Worm (Caenorhabditis elegans) whole organism, early embryonic: ENCODE measurements around the gene twk-44.

Experiments
- B0310.2 ChIP-seq: sonication (generic microtip); optimal IDR thresholded peaks from 2 replicates; lab custom pipeline; 2016; ENCODE audit warnings: mild to moderate bottlenecking, missing genetic modification characterization, missing compliant biosample characterization
- F13C5.2 ChIP-seq: sonication (generic microtip); optimal IDR thresholded peaks from 2 replicates; lab custom pipeline; 2017; ENCODE audit warnings: mild to moderate bottlenecking, missing genetic modification characterization, inconsistent platforms, missing compliant biosample characterization
- aly-1 ChIP-seq: sonication (generic microtip); optimal IDR thresholded peaks from 2 replicates; lab custom pipeline; 2016; ENCODE audit warnings: missing genetic modification characterization, missing compliant biosample characterization
- ama-1 ChIP-seq: fragments of 150-350 bp; optimal IDR thresholded peaks from 2 replicates; lab custom pipeline; 2014
- ceh-13 ChIP-seq: fragments of 200-800 bp; sonication (Bioruptor generic); optimal IDR thresholded peaks from 2 replicates; lab custom pipeline; 2018; ENCODE audit warnings: mild to moderate bottlenecking, missing genetic modification characterization, missing compliant biosample characterization
- ceh-36 ChIP-seq: sonication (generic microtip); optimal IDR thresholded peaks from 2 replicates; lab custom pipeline; 2016; ENCODE audit warnings: missing genetic modification characterization, inconsistent platforms, missing compliant biosample characterization
- ets-7 ChIP-seq: sonication (generic microtip); optimal IDR thresholded peaks from 2 replicates; lab custom pipeline; 2016; ENCODE audit warnings: missing genotype, missing genetic modification characterization, missing compliant biosample characterization
- flt-1 ChIP-seq: fragments of 200-800 bp; sonication (Bioruptor generic); IDR thresholded peaks from 2 replicates; pipeline ENCODE4 v1.3.6; 2022; ENCODE audit warnings: missing genetic modification characterization, missing compliant biosample characterization
- hmbx-1 ChIP-seq: sonication (generic microtip); optimal IDR thresholded peaks from 2 replicates; lab custom pipeline; 2016; ENCODE audit warnings: mild to moderate bottlenecking, missing genetic modification characterization, missing compliant biosample characterization
- hmg-4 ChIP-seq: fragments of 200-800 bp; sonication (Bioruptor generic); optimal IDR thresholded peaks from 2 replicates; lab custom pipeline; 2018; ENCODE audit warnings: mild to moderate bottlenecking, missing genetic modification characterization, missing compliant biosample characterization
- hnd-1 ChIP-seq: sonication (generic microtip); optimal IDR thresholded peaks from 2 replicates; lab custom pipeline; 2016; ENCODE audit warnings: missing genetic modification characterization, missing compliant biosample characterization
- pes-1 ChIP-seq: fragments of 200-800 bp; sonication (Bioruptor generic); IDR thresholded peaks from 2 replicates; pipeline ENCODE4 v1.3.6; 2022; ENCODE audit warnings: missing genetic modification reagents, missing genetic modification characterization, missing compliant biosample characterization
- scrt-1 ChIP-seq: fragments of 200-800 bp; sonication (Bioruptor generic); IDR thresholded peaks from 2 replicates; pipeline ENCODE4 v1.3.6; 2022; ENCODE audit warnings: missing genetic modification characterization, missing compliant biosample characterization
- sea-1 ChIP-seq: fragments of 200-800 bp; sonication (Bioruptor generic); conservative IDR thresholded peaks from 2 replicates; pipeline ENCODE4 v1.3.6; 2022; ENCODE audit warnings: missing genetic modification characterization, missing compliant biosample characterization
- tbx-11 ChIP-seq: fragments of 200-800 bp; sonication (Bioruptor generic); IDR thresholded peaks from 2 replicates; pipeline ENCODE4 v1.3.6; 2022; ENCODE audit warnings: missing genetic modification characterization, missing compliant biosample characterization
- tbx-37 ChIP-seq: fragments of 200-800 bp; sonication (Bioruptor generic); conservative IDR thresholded peaks from 2 replicates; pipeline ENCODE4 v1.3.6; 2022; ENCODE audit warnings: missing genetic modification reagents, missing genetic modification characterization, missing compliant biosample characterization
- tra-4 ChIP-seq: sonication (generic microtip); optimal IDR thresholded peaks from 2 replicates; lab custom pipeline; 2017; ENCODE audit warnings: missing genetic modification characterization, missing compliant biosample characterization

The twk-44 gene

DNA sequence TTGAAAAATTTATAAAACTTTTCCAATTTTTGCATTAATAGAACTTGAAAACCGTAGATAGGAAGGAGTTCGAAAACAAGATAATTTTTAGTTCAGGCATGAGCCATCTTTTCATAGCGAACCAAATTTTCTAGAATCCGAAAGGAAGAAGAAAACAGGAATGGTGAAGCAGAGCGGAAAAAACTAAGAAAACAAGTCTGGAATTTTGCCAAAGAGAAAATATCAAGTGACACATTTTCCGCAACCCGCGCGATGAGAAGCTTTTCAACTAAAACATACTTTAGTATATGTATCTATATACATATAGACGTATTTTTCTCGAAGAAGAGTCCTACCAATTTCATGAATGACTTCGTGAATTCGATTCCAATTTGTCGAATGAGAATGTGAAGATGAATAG, 14.6 kb upstream of the twk-44 start:
- no peak for TF ChIP-seq scrt-1
- TF ChIP-seq hmg-4 = no peak
- TF ChIP-seq ceh-13 = no peak
- TF ChIP-seq pes-1 (GFP tag; lab: Robert Waterston, UW) = no peak
- no peak for TF ChIP-seq sea-1 (GFP tag; lab: Robert Waterston, UW)

DNA sequence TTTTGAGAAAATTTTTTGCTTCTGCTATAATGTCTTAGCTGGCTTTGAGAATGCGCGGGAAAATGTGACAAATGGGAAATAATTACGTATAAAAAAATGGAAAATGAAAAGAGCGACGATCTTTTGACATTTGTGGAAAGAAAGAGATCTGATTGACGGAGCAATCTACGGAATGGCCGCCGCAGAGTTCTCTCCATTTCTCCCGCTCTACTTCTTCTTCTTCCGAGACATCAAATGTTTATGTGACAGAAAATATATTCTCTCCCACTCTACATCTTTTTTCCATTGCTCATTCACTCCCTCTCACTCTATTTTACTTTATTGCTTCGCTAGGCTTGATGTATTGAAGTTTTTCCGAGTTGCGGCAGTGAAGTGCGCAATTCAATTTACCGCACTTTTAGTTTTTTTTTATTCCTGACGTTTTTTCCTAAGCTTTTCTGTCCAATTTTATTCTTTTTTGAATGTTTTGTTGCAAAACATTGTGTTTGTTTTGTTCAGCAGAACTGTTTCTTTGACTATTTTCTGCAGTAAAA, 13.6 kb upstream of the twk-44 start:
- TF ChIP-seq hmbx-1 (tag; lab: Kevin White, UChicago) (no peak), aly-1 (no peak), tra-4 (no peak), hmg-4 (no peak), pes-1 (GFP tag; lab: Robert Waterston, UW) (no peak), B0310.2 (tag; lab: Kevin White, UChicago) (no peak), tbx-37 (GFP tag; lab: Robert Waterston, UW) (no peak), ama-1 (lab: Kevin White, UChicago) (no peak), scrt-1 (no peak), sea-1 (GFP tag; lab: Robert Waterston, UW) (no peak), tbx-11 (GFP tag; lab: Robert Waterston, UW) (no peak), F13C5.2 (tag; lab: Kevin White, UChicago) (no peak), ceh-36 (tag; lab: Kevin White, UChicago) (no peak), ets-7 (no peak), hnd-1 (tag; lab: Kevin White, UChicago) (no peak), ceh-13 (no peak), flt-1 (GFP tag; lab: Robert Waterston, UW) (no peak)

DNA sequence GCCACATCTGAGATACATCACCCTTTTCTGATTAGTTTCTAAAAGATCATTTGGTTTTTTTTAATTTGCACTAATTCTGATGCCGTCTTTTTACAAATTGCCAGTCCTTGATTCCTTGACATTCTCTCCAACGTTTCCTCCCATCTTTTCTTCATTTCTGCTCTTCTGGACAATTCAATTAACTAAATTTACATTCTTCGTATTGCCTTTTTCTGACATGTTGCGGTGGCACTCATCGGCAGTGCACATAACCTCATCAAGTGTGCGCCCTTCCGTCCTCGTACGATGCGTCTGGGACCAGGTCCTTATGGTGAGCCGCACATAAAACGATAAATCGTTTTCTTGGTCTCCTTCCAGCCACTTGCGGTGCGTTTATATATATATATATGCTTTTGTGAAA, 12.1 kb upstream of the twk-44 start:
- TF ChIP-seq flt-1 (GFP tag; lab: Robert Waterston, UW) = no peak
- TF ChIP-seq B0310.2 (tag; lab: Kevin White, UChicago) = no peak
- no peak for TF ChIP-seq pes-1 (GFP tag; lab: Robert Waterston, UW)
- no peak for TF ChIP-seq hnd-1 (tag; lab: Kevin White, UChicago)
- TF ChIP-seq tra-4 = no peak
- no peak for TF ChIP-seq scrt-1
- TF ChIP-seq ceh-13 = no peak
- TF ChIP-seq F13C5.2 (tag; lab: Kevin White, UChicago) = no peak
- TF ChIP-seq tbx-37 (GFP tag; lab: Robert Waterston, UW) = no peak
- TF ChIP-seq hmbx-1 (tag; lab: Kevin White, UChicago) = no peak
- no peak for TF ChIP-seq sea-1 (GFP tag; lab: Robert Waterston, UW)
- TF ChIP-seq tbx-11 (GFP tag; lab: Robert Waterston, UW) = no peak

DNA sequence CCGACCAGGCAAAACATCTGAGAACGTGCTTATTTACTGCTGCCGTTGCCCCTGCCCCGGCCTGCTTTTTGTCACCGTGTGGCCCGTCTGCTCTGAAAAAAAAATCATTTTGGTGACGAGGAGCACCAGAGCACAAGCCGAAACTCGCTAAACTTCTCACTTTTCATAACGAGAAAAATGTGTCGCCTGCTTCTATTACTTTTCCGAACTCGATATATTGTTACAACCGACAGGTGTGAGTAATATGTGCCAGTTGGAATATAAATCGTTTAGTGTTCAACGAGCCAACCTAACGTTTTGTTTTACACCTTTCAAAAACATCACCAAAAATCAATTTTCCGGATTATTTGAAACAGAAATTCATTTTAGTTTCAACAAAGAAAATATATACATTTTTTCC, 10.8 kb upstream of the twk-44 start:
- TF ChIP-seq ceh-13 (no peak), F13C5.2 (tag; lab: Kevin White, UChicago) (no peak), ama-1 (lab: Kevin White, UChicago) (no peak), hmg-4 (no peak), ceh-36 (tag; lab: Kevin White, UChicago) (no peak), hmbx-1 (tag; lab: Kevin White, UChicago) (no peak), tra-4 (no peak), scrt-1 (no peak), ets-7 (no peak), aly-1 (no peak), pes-1 (GFP tag; lab: Robert Waterston, UW) (no peak), B0310.2 (tag; lab: Kevin White, UChicago) (no peak), sea-1 (GFP tag; lab: Robert Waterston, UW) (no peak), tbx-11 (GFP tag; lab: Robert Waterston, UW) (no peak), flt-1 (GFP tag; lab: Robert Waterston, UW) (no peak), hnd-1 (tag; lab: Kevin White, UChicago) (no peak)

DNA sequence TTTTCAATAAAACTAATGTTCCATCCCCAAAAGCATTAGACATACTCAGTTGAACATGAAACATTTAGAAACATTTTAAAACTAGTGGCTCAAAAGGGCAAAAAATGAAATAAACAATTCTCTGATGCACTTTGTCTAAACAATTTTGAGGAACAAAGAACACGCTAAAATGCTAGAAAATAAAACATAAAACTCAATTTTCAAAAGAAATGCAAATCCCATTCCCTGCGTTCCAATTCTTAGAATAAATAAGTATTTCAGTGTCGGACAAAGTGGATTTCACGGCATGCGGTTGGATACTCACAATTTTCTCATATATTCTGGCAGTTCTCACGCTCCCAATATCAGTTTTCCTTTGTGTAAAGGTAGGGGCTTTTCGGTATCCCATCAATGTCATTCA, 6.4 kb upstream of the twk-44 start:
- no peak for TF ChIP-seq B0310.2 (tag; lab: Kevin White, UChicago)
- TF ChIP-seq scrt-1 = no peak
- TF ChIP-seq aly-1 = no peak
- TF ChIP-seq pes-1 (GFP tag; lab: Robert Waterston, UW) = no peak
- TF ChIP-seq hmg-4 = no peak
- no peak for TF ChIP-seq ceh-36 (tag; lab: Kevin White, UChicago)
- TF ChIP-seq flt-1 (GFP tag; lab: Robert Waterston, UW) = no peak
- no peak for TF ChIP-seq F13C5.2 (tag; lab: Kevin White, UChicago)
- TF ChIP-seq tra-4 = no peak
- no peak for TF ChIP-seq sea-1 (GFP tag; lab: Robert Waterston, UW)
- no peak for TF ChIP-seq hnd-1 (tag; lab: Kevin White, UChicago)
- TF ChIP-seq hmbx-1 (tag; lab: Kevin White, UChicago) = no peak

DNA sequence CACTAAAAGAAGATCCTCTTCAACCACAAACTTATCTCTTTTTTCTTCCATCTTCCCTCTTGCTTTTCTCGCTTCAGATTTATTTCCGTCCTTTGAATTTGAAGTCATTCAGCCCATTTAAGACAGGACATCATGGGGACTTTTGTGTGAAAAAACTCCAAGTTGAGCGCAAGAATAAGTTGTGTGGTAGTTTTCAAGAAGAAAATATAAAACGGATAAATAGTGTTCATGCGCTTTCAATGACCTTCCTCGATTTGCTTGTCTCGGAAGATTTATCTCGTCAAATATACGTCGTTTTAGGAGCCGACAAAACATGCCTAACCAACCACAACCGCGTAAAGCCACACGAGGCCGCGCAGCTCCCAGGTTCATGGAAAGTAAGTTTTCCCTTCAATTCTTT, 5.2 kb upstream of the twk-44 start, which contains the start of gene sto-6:
sto-6 (plus strand) TSS at position 301 of the 400 bp plus-strand sequence.
- no peak for TF ChIP-seq F13C5.2 (tag; lab: Kevin White, UChicago)
- TF ChIP-seq ceh-13 = no peak
- no peak for TF ChIP-seq ceh-36 (tag; lab: Kevin White, UChicago)
- TF ChIP-seq flt-1 (GFP tag; lab: Robert Waterston, UW) = no peak
- no peak for TF ChIP-seq pes-1 (GFP tag; lab: Robert Waterston, UW)

DNA sequence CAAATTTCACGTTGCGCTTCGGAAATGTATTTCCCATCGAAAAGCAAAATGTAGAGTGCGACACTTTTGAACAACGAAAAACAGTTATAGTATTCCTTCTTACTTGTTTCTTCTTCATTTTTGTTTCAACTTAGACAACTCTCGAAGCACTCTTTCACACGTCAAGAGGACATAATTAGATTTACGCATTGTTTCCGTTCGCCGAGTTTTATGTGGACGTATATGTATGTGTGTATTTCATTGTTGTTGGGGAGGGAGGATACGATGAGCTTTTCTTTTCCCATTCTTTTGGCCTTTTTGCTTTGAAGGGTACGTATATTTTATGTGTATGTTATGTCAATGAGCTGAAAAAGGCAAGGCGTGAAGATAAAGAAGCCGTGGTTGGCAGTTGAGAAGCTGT, 3.6 kb upstream of the twk-44 start:
- no peak for TF ChIP-seq ets-7
- TF ChIP-seq pes-1 (GFP tag; lab: Robert Waterston, UW) = no peak
- no peak for TF ChIP-seq tra-4
- TF ChIP-seq F13C5.2 (tag; lab: Kevin White, UChicago) = no peak
- no peak for TF ChIP-seq sea-1 (GFP tag; lab: Robert Waterston, UW)
- no peak for TF ChIP-seq flt-1 (GFP tag; lab: Robert Waterston, UW)
- TF ChIP-seq aly-1 = no peak
- TF ChIP-seq hnd-1 (tag; lab: Kevin White, UChicago) = no peak
- no peak for TF ChIP-seq scrt-1
- no peak for TF ChIP-seq hmg-4
- no peak for TF ChIP-seq tbx-11 (GFP tag; lab: Robert Waterston, UW)
- TF ChIP-seq ama-1 (lab: Kevin White, UChicago) = no peak
- no peak for TF ChIP-seq ceh-13
- TF ChIP-seq ceh-36 (tag; lab: Kevin White, UChicago) = no peak
- no peak for TF ChIP-seq tbx-37 (GFP tag; lab: Robert Waterston, UW)
